Fruit fly (Drosophila melanogaster) whole organism, adult: ENCODE measurements around the gene CG13384.

ENCODE experiments used
- CG11617 ChIP-seq: fragments of 200-800 bp; sonication (Bioruptor generic); optimal IDR thresholded peaks from 2 replicates; lab custom pipeline; 2017; ENCODE audit warnings: mild to moderate bottlenecking, missing biosample characterization, missing genetic modification reagents, missing genetic modification characterization
- CG12768 ChIP-seq: fragments of 200-800 bp; sonication (Bioruptor generic); optimal IDR thresholded peaks from 2 replicates; lab custom pipeline; 2017; ENCODE audit warnings: missing biosample characterization, missing genetic modification characterization, mild to moderate bottlenecking, moderate library complexity, missing genetic modification reagents
- CG14711 ChIP-seq: fragments of 200-800 bp; sonication (Bioruptor generic); optimal IDR thresholded peaks from 2 replicates; lab custom pipeline; 2018; ENCODE audit warnings: missing biosample characterization, mild to moderate bottlenecking, missing genetic modification characterization, moderate library complexity
- CG1620 ChIP-seq: fragments of 200-800 bp; sonication (Bioruptor generic); optimal IDR thresholded peaks from 2 replicates; lab custom pipeline; 2016; ENCODE audit warnings: missing biosample characterization, missing genetic modification characterization
- CG33017 ChIP-seq: fragments of 200-800 bp; sonication (Bioruptor generic); optimal IDR thresholded peaks from 2 replicates; lab custom pipeline; 2018; ENCODE audit warnings: missing biosample characterization, mild to moderate bottlenecking, missing genetic modification characterization, moderate library complexity
- CG5204 ChIP-seq: fragments of 200-800 bp; sonication (Bioruptor generic); optimal IDR thresholded peaks from 2 replicates; lab custom pipeline; 2016; ENCODE audit warnings: missing biosample characterization, missing genetic modification characterization
- CG7045 ChIP-seq: fragments of 200-800 bp; sonication (Bioruptor generic); optimal IDR thresholded peaks from 2 replicates; lab custom pipeline; 2017; ENCODE audit warnings: missing biosample characterization, mild to moderate bottlenecking, missing genetic modification characterization
- CG7101 ChIP-seq: fragments of 200-800 bp; sonication (Bioruptor generic); optimal IDR thresholded peaks from 2 replicates; lab custom pipeline; 2018; ENCODE audit warnings: missing biosample characterization, mild to moderate bottlenecking, missing genetic modification characterization, moderate library complexity
- Clk ChIP-seq: fragments of 200-800 bp; sonication (Bioruptor generic); optimal IDR thresholded peaks from 2 replicates; lab custom pipeline; 2017; ENCODE audit warnings: missing biosample characterization, missing genetic modification characterization
- Crg-1 ChIP-seq: fragments of 200-800 bp; sonication (Bioruptor generic); optimal IDR thresholded peaks from 2 replicates; lab custom pipeline; 2016; ENCODE audit warnings: missing biosample characterization, missing genetic modification characterization
- Hr96 ChIP-seq: fragments of 200-800 bp; sonication (Bioruptor generic); optimal IDR thresholded peaks from 2 replicates; lab custom pipeline; 2016; ENCODE audit warnings: missing biosample characterization, missing genetic modification characterization
- Mnt ChIP-seq: fragments of 200-800 bp; sonication (Bioruptor generic); optimal IDR thresholded peaks from 2 replicates; lab custom pipeline; 2016; ENCODE audit warnings: missing biosample characterization, mild to moderate bottlenecking, missing genetic modification characterization
- bab1 ChIP-seq: fragments of 200-800 bp; sonication (Bioruptor generic); optimal IDR thresholded peaks from 3 replicates; lab custom pipeline; 2019; ENCODE audit warnings: missing biosample characterization, mild to moderate bottlenecking, missing genetic modification characterization, moderate library complexity
- cic ChIP-seq: fragments of 200-800 bp; sonication (Bioruptor generic); optimal IDR thresholded peaks from 2 replicates; lab custom pipeline; 2017; ENCODE audit warnings: missing biosample characterization, mild to moderate bottlenecking, missing genetic modification characterization, moderate library complexity
- cnc ChIP-seq, 2 experiments: fragments of >200 bp; optimal IDR thresholded peaks; 2 replicates each; lab custom pipeline; 2017
- kay ChIP-seq: fragments of 200-800 bp; sonication (Bioruptor generic); peaks from one replicate; lab custom pipeline; 2016; ENCODE audit warnings: missing biosample characterization, missing genetic modification characterization, borderline replicate concordance
- ovo ChIP-seq: fragments of 200-800 bp; sonication (Bioruptor generic); optimal IDR thresholded peaks from 2 replicates; lab custom pipeline; 2016; ENCODE audit warnings: missing biosample characterization, missing genetic modification characterization
- pad ChIP-seq: fragments of 200-800 bp; sonication (Bioruptor generic); optimal IDR thresholded peaks from 3 replicates; lab custom pipeline; 2017; ENCODE audit warnings: missing biosample characterization, missing genetic modification characterization, mild to moderate bottlenecking, moderate library complexity, missing genetic modification reagents
- tj ChIP-seq: fragments of 200-800 bp; sonication (Bioruptor generic); optimal IDR thresholded peaks from 3 replicates; lab custom pipeline; 2017; ENCODE audit warnings: missing biosample characterization, mild to moderate bottlenecking, missing genetic modification characterization, moderate library complexity
- toe ChIP-seq: fragments of 200-800 bp; sonication (Bioruptor generic); optimal IDR thresholded peaks from 2 replicates; lab custom pipeline; 2016; ENCODE audit warnings: missing biosample characterization, missing genetic modification characterization

The CG13384 gene

dm6 chr2L:8414887-8415883 lies 30.9 kb downstream of the CG13384 start, which contains the start of the genes CG13398 and Akap200:
Gene CG13398 (minus strand): TSS chr2L:8415256.
Gene Akap200 (plus strand): TSS chr2L:8415690.
- TF ChIP-seq CG12768 (peak; percentile 48), CG7045 (GFP tag; lab: Kevin White, UChicago) (peak; percentile 25), CG1620 (GFP tag; lab: Kevin White, UChicago) (peak; percentile 61), Crg-1 (GFP tag; lab: Kevin White, UChicago) (no peak), tj (GFP tag; lab: Kevin White, UChicago) (peak; percentile 17), pad (GFP tag; lab: Kevin White, UChicago) (peak; percentile 44), cnc (optimal IDR thresholded peaks at IDR 0.05; lab: Kevin White, UChicago) (no peak), CG7101 (tag; lab: Kevin White, UChicago) (peak; percentile 68), CG5204 (GFP tag; lab: Kevin White, UChicago) (peak; percentile 60), CG11617 (peak; percentile 59), ovo (GFP tag; lab: Kevin White, UChicago) (peak; percentile 59), Hr96 (GFP tag; lab: Kevin White, UChicago) (no peak), CG33017 (peak; percentile 51)

- TF ChIP-seq Hr96 (GFP tag; lab: Kevin White, UChicago) (peak; percentile 33), CG14711 (tag; lab: Kevin White, UChicago) (no peak), kay (GFP tag; lab: Kevin White, UChicago) (no peak), toe (GFP tag; lab: Kevin White, UChicago) (no peak), bab1 (GFP tag; lab: Kevin White, UChicago) (peak; percentile 8), tj (GFP tag; lab: Kevin White, UChicago) (peak; percentile 10), Mnt (GFP tag; lab: Kevin White, UChicago) (no peak), cic (GFP tag; lab: Kevin White, UChicago) (peak; percentile 19), Clk (GFP tag; lab: Kevin White, UChicago) (no peak), pad (GFP tag; lab: Kevin White, UChicago) (no peak), CG11617 (no peak), CG12768 (no peak), ovo (GFP tag; lab: Kevin White, UChicago) (no peak), CG7045 (GFP tag; lab: Kevin White, UChicago) (peak; percentile 5), CG1620 (GFP tag; lab: Kevin White, UChicago) (no peak), cnc (optimal IDR thresholded peaks at IDR 0.05; lab: Kevin White, UChicago) (no peak), CG7101 (tag; lab: Kevin White, UChicago) (no peak), CG33017 (peak; percentile 1), CG5204 (GFP tag; lab: Kevin White, UChicago) (no peak), Crg-1 (GFP tag; lab: Kevin White, UChicago) (no peak)
Observed at dm6 chr2L:8416350-8417046, 32.2 kb downstream of the CG13384 start.

- no peak for TF ChIP-seq ovo (GFP tag; lab: Kevin White, UChicago)
- peak; percentile 91 for TF ChIP-seq tj (GFP tag; lab: Kevin White, UChicago)
Observed at dm6 chr2L:8417562-8417961, 33.3 kb downstream of the CG13384 start.

dm6 chr2L:8418113-8418885 lies 34.0 kb downstream of the CG13384 start:
- TF ChIP-seq CG5204 (GFP tag; lab: Kevin White, UChicago) (no peak), tj (GFP tag; lab: Kevin White, UChicago) (peak; percentile 68), pad (GFP tag; lab: Kevin White, UChicago) (no peak)

- TF ChIP-seq Mnt (GFP tag; lab: Kevin White, UChicago), result no peak
- TF ChIP-seq cic (GFP tag; lab: Kevin White, UChicago), result no peak
- TF ChIP-seq CG1620 (GFP tag; lab: Kevin White, UChicago), result no peak
- TF ChIP-seq pad (GFP tag; lab: Kevin White, UChicago), result peak; percentile 70
- no peak for TF ChIP-seq CG5204 (GFP tag; lab: Kevin White, UChicago)
- no peak for TF ChIP-seq Crg-1 (GFP tag; lab: Kevin White, UChicago)
- TF ChIP-seq CG33017, result no peak
- TF ChIP-seq CG7045 (GFP tag; lab: Kevin White, UChicago), result no peak
- TF ChIP-seq CG14711 (tag; lab: Kevin White, UChicago), result no peak
Observed at dm6 chr2L:8419382-8419940, 35.2 kb downstream of the CG13384 start.
